Worm (Caenorhabditis elegans) whole organism, L4 larva: ENCODE data around the gene sid-5.

Experiments
- R02D3.7 ChIP-seq: fragments of 150-350 bp; sonication (generic microtip); optimal IDR thresholded peaks from 3 replicates; lab custom pipeline; 2014; ENCODE audit warnings: missing biosample characterization, missing genetic modification characterization
- Y48G9A.11 ChIP-seq: fragments of 200-800 bp; sonication (Bioruptor generic); IDR thresholded peaks from 2 replicates; pipeline ENCODE4 v1.3.6; 2022; ENCODE audit warnings: missing genetic modification reagents, missing genetic modification characterization, missing compliant biosample characterization
- Y75B8A.6 ChIP-seq: fragments of 200-800 bp; sonication (Bioruptor generic); IDR thresholded peaks from 2 replicates; pipeline ENCODE4 v1.3.6; 2022; ENCODE audit warnings: missing genetic modification reagents, missing genetic modification characterization, missing compliant biosample characterization
- ZK337.2 ChIP-seq: fragments of 200-800 bp; sonication (Bioruptor generic); IDR thresholded peaks from 2 replicates; pipeline ENCODE4 v1.3.6; 2022; ENCODE audit warnings: missing genetic modification reagents, missing genetic modification characterization, missing compliant biosample characterization
- attf-4 ChIP-seq: sonication (generic microtip); optimal IDR thresholded peaks from 3 replicates; lab custom pipeline; 2017; ENCODE audit warnings: missing biosample characterization, missing genetic modification characterization
- ceh-20 ChIP-seq: fragments of 200-800 bp; sonication (Bioruptor generic); IDR thresholded peaks from 2 replicates; pipeline ENCODE4 v1.3.6; 2022; ENCODE audit warnings: missing genetic modification reagents, missing genetic modification characterization, missing compliant biosample characterization
- ceh-28 ChIP-seq: fragments of 150-350 bp; optimal IDR thresholded peaks from 2 replicates; lab custom pipeline; 2014; ENCODE audit warnings: missing biosample characterization, missing genetic modification reagents, missing genetic modification characterization
- ceh-32 ChIP-seq: sonication (generic microtip); optimal IDR thresholded peaks from 2 replicates; lab custom pipeline; 2016; ENCODE audit warnings: mild to moderate bottlenecking, missing genetic modification characterization, missing compliant biosample characterization; ENCODE audit not compliant: poor library complexity
- ceh-82 ChIP-seq: sonication (generic microtip); optimal IDR thresholded peaks from 2 replicates; lab custom pipeline; 2017; ENCODE audit warnings: missing biosample characterization, missing genetic modification characterization
- cey-2 ChIP-seq: sonication (generic microtip); optimal IDR thresholded peaks from 3 replicates; lab custom pipeline; 2017; ENCODE audit warnings: missing genetic modification characterization, mild to moderate bottlenecking, missing compliant biosample characterization, antibody characterized with exemption, borderline replicate concordance; ENCODE audit not compliant: insufficient read depth
- daf-16 ChIP-seq, 3 experiments: sonication (generic microtip); optimal IDR thresholded peaks; 2 replicates each; lab custom pipeline; 2016 to 2017; ENCODE audit warnings: missing genetic modification characterization in 3 of 3, missing genetic modification reagents in 3 of 3, mild to moderate bottlenecking in 2 of 3, missing compliant biosample characterization in 2 of 3, missing biosample characterization in 1 of 3, moderate library complexity in 1 of 3
- daf-19 ChIP-seq: fragments of 200-800 bp; sonication (Bioruptor generic); conservative IDR thresholded peaks from 2 replicates; pipeline ENCODE4 v1.3.6; 2022; ENCODE audit warnings: missing genetic modification characterization, missing compliant biosample characterization
- dve-1 ChIP-seq: sonication (generic microtip); optimal IDR thresholded peaks from 2 replicates; lab custom pipeline; 2017; ENCODE audit warnings: antibody characterized with exemption, mild to moderate bottlenecking, missing genetic modification characterization, missing compliant biosample characterization; ENCODE audit not compliant: insufficient read depth
- fkh-10 ChIP-seq: fragments of 150-350 bp; optimal IDR thresholded peaks from 2 replicates; lab custom pipeline; 2014; ENCODE audit warnings: missing biosample characterization, missing genetic modification reagents, missing genetic modification characterization
- hlh-11 ChIP-seq: fragments of 200-800 bp; sonication (Bioruptor generic); optimal IDR thresholded peaks from 2 replicates; lab custom pipeline; 2018; ENCODE audit warnings: mild to moderate bottlenecking, missing genetic modification characterization, missing compliant biosample characterization
- hlh-30 ChIP-seq: sonication (generic microtip); optimal IDR thresholded peaks from 2 replicates; lab custom pipeline; 2017; ENCODE audit warnings: antibody characterized with exemption, mild to moderate bottlenecking, missing genetic modification characterization, missing compliant biosample characterization; ENCODE audit not compliant: insufficient read depth
- lin-38 ChIP-seq: fragments of 200-800 bp; sonication (Bioruptor generic); IDR thresholded peaks from 2 replicates; pipeline ENCODE4 v1.3.6; 2022; ENCODE audit warnings: missing genetic modification reagents, missing genetic modification characterization, missing compliant biosample characterization
- lir-3 ChIP-seq: sonication (generic microtip); optimal IDR thresholded peaks from 2 replicates; lab custom pipeline; 2016; ENCODE audit warnings: mild to moderate bottlenecking, missing genetic modification characterization, missing compliant biosample characterization
- mep-1 ChIP-seq: fragments of 150-350 bp; sonication (generic microtip); optimal IDR thresholded peaks from 3 replicates; lab custom pipeline; 2014; ENCODE audit warnings: missing biosample characterization, missing genetic modification characterization
- mxl-2 ChIP-seq: fragments of 200-800 bp; sonication (Bioruptor generic); conservative IDR thresholded peaks from 2 replicates; pipeline ENCODE4 v1.3.6; 2022; ENCODE audit warnings: missing genetic modification reagents, missing genetic modification characterization, missing compliant biosample characterization
- mxl-3 ChIP-seq: fragments of 200-800 bp; sonication (Bioruptor generic); optimal IDR thresholded peaks from 2 replicates; lab custom pipeline; 2018; ENCODE audit warnings: mild to moderate bottlenecking, missing genetic modification characterization, missing compliant biosample characterization
- nhr-10 ChIP-seq: fragments of 150-350 bp; optimal IDR thresholded peaks from 2 replicates; lab custom pipeline; 2014; ENCODE audit warnings: missing biosample characterization, missing genetic modification characterization
- nhr-237 ChIP-seq: sonication (generic microtip); optimal IDR thresholded peaks from 2 replicates; lab custom pipeline; 2017; ENCODE audit warnings: missing biosample characterization, missing genetic modification characterization
- nhr-28 ChIP-seq: fragments of 150-350 bp; optimal IDR thresholded peaks from 2 replicates; lab custom pipeline; 2014; ENCODE audit warnings: missing biosample characterization, missing genetic modification characterization
- nhr-42 ChIP-seq: fragments of 200-800 bp; sonication (Bioruptor generic); IDR thresholded peaks from 2 replicates; pipeline ENCODE4 v1.3.6; 2022; ENCODE audit warnings: missing genetic modification characterization, missing compliant biosample characterization
- nhr-6 ChIP-seq: fragments of 150-350 bp; optimal IDR thresholded peaks from 2 replicates; lab custom pipeline; 2014; ENCODE audit warnings: missing biosample characterization, missing genetic modification characterization
- nhr-77 ChIP-seq: fragments of 150-350 bp; optimal IDR thresholded peaks from 2 replicates; lab custom pipeline; 2014; ENCODE audit warnings: missing biosample characterization, missing genetic modification characterization
- php-3 ChIP-seq: fragments of 200-800 bp; sonication (Bioruptor generic); IDR thresholded peaks from 2 replicates; pipeline ENCODE4 v1.3.6; 2022; ENCODE audit warnings: missing genetic modification reagents, missing genetic modification characterization, missing compliant biosample characterization
- pqm-1 ChIP-seq: sonication (generic microtip); optimal IDR thresholded peaks from 2 replicates; lab custom pipeline; 2017; ENCODE audit warnings: missing biosample characterization, missing genetic modification characterization
- rbr-2 ChIP-seq: sonication (generic microtip); optimal IDR thresholded peaks from 2 replicates; lab custom pipeline; 2016; ENCODE audit warnings: missing genotype, missing genetic modification characterization, missing compliant biosample characterization
- spr-3 ChIP-seq: fragments of 200-800 bp; sonication (Bioruptor generic); optimal IDR thresholded peaks from 2 replicates; lab custom pipeline; 2018; ENCODE audit warnings: mild to moderate bottlenecking, missing genetic modification characterization, missing compliant biosample characterization
- unc-62 ChIP-seq, 3 experiments: fragments of 150-350 bp in 1 of 3; sonication (generic microtip); optimal IDR thresholded peaks in 2 of 3; peaks in 1 of 3; 1 replicate in 1 of 3; 2 replicates in 2 of 3; lab custom pipeline; 2014 to 2017; ENCODE audit warnings: missing biosample characterization in 3 of 3, missing genetic modification characterization in 3 of 3, missing genetic modification reagents in 3 of 3, missing genotype in 1 of 3
- zag-1 ChIP-seq: fragments of 150-350 bp; optimal IDR thresholded peaks from 2 replicates; lab custom pipeline; 2014; ENCODE audit warnings: missing biosample characterization, missing genetic modification characterization
- ztf-7 ChIP-seq: fragments of 150-350 bp; optimal IDR thresholded peaks from 2 replicates; lab custom pipeline; 2014; ENCODE audit warnings: missing biosample characterization, missing genetic modification characterization

sid-5 gene

ce11 chrX:6884439-6884838 is 20.1 kb upstream of the sid-5 start:
- TF ChIP-seq hlh-30: no peak
- no peak for TF ChIP-seq daf-16 (GFP tag; optimal IDR thresholded peaks at IDR 0.05; lab: Kevin White, UChicago)
- TF ChIP-seq daf-16 (tag; optimal IDR thresholded peaks at IDR 0.05; lab: Kevin White, UChicago): peak; percentile 95
- TF ChIP-seq nhr-237 (tag; lab: Kevin White, UChicago): no peak
- TF ChIP-seq lin-38 (GFP tag; lab: Robert Waterston, UW): no peak
- no peak for TF ChIP-seq nhr-10 (tag; lab: Kevin White, UChicago)
- TF ChIP-seq nhr-42 (GFP tag; lab: Robert Waterston, UW): no peak
- TF ChIP-seq php-3 (GFP tag; lab: Robert Waterston, UW): peak; percentile 49; the same call in 1 of the 2 replicates
- peak; percentile 41 for TF ChIP-seq dve-1 (tag; lab: Kevin White, UChicago)
- TF ChIP-seq ZK337.2 (GFP tag; lab: Robert Waterston, UW): no peak

DNA sequence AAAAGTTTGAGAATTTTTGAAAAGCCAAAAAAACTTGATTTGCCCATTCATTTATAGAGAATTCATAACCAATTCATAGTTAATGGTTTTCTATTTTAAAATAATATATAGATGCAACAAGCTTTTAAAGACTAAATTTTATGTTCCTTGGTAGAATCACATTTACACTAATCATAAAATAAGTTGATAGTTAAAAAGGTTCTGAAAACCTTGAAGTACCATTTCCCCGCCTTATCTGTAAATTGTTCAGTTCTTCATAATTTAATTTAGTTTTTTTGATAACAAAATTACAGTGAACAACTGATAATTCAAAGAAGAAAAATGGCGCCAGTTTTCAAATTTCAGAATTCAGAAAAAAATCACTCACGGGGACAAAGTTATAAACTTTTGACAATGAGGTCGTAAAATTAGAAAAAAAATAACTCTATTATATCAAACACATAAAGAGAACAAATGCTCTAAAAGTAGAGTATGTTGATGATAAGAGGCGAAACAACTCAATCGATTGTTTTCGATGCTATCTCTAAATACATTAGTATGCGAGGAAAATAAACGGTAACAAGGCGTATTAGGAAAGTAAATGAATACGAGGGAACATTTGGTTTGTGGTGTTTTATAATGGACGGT is 19.2 kb upstream of the sid-5 start, which contains the start of gene F41C6.7:
Gene F41C6.7 (minus strand): TSS at position 51 of the 627 bp plus-strand sequence.
- TF ChIP-seq mxl-3 (GFP tag; lab: Kevin White, UChicago): no peak
- TF ChIP-seq ceh-28 (tag; lab: Kevin White, UChicago): no peak
- TF ChIP-seq mxl-2 (GFP tag; lab: Robert Waterston, UW): no peak
- TF ChIP-seq php-3 (GFP tag; lab: Robert Waterston, UW): peak; percentile 78
- TF ChIP-seq rbr-2 (tag; lab: Kevin White, UChicago): no peak
- TF ChIP-seq spr-3 (GFP tag; lab: Kevin White, UChicago): no peak
- TF ChIP-seq daf-19 (GFP tag; lab: Robert Waterston, UW): no peak
- peak; percentile 33 for TF ChIP-seq nhr-28 (tag; lab: Kevin White, UChicago)
- no peak for TF ChIP-seq lin-38 (GFP tag; lab: Robert Waterston, UW)
- TF ChIP-seq pqm-1 (tag; lab: Kevin White, UChicago): peak; percentile 47
- TF ChIP-seq cey-2 (tag; lab: Kevin White, UChicago): no peak
- no peak for TF ChIP-seq fkh-10 (GFP tag; lab: Kevin White, UChicago)
- TF ChIP-seq ceh-32 (tag; lab: Kevin White, UChicago): no peak
- TF ChIP-seq nhr-77 (tag; lab: Kevin White, UChicago): no peak
- TF ChIP-seq mep-1 (tag; lab: Kevin White, UChicago): no peak
- TF ChIP-seq hlh-11 (tag; lab: Kevin White, UChicago): peak; percentile 38
- no peak for TF ChIP-seq nhr-237 (tag; lab: Kevin White, UChicago)
- no peak for TF ChIP-seq Y48G9A.11 (GFP tag; lab: Robert Waterston, UW)
- no peak for TF ChIP-seq Y75B8A.6 (GFP tag; lab: Robert Waterston, UW)
- TF ChIP-seq nhr-6: no peak
- no peak for TF ChIP-seq daf-16 (GFP tag; optimal IDR thresholded peaks at IDR 0.05; lab: Kevin White, UChicago)
- TF ChIP-seq daf-16 (tag; optimal IDR thresholded peaks at IDR 0.05; lab: Kevin White, UChicago): peak; percentile 81
- no peak for TF ChIP-seq ceh-82 (tag; lab: Kevin White, UChicago)
- TF ChIP-seq dve-1 (tag; lab: Kevin White, UChicago): peak; percentile 61
- TF ChIP-seq attf-4 (tag; lab: Kevin White, UChicago): no peak
- no peak for TF ChIP-seq hlh-30
- no peak for TF ChIP-seq R02D3.7 (tag; lab: Kevin White, UChicago)

- TF ChIP-seq ceh-20 (no peak), unc-62 (GFP tag; optimal IDR thresholded peaks at IDR 0.05 in 1 of 2; lab: Kevin White, UChicago) (peak in 1 of 2 experiments; percentile 63), unc-62 (tag; optimal IDR thresholded peaks at IDR 0.05; lab: Kevin White, UChicago) (no peak), spr-3 (GFP tag; lab: Kevin White, UChicago) (no peak), zag-1 (tag; lab: Kevin White, UChicago) (no peak), ztf-7 (tag; lab: Kevin White, UChicago) (no peak), lir-3 (tag; lab: Kevin White, UChicago) (no peak)
Observed at ce11 chrX:6888208-6888607, 16.3 kb upstream of the sid-5 start.
